Worm (Caenorhabditis elegans) whole organism, mixed stage, embryonic: Measurements from ENCODE around the gene C11D2.7.

Experiments
- M03D4.4 ChIP-seq: sonication (generic microtip); optimal IDR thresholded peaks from 2 replicates; lab custom pipeline; 2017; ENCODE audit warnings: mild to moderate bottlenecking, missing genetic modification characterization, missing compliant biosample characterization
- ceh-43 ChIP-seq: fragments of 200-800 bp; sonication (Bioruptor generic); optimal IDR thresholded peaks from 2 replicates; lab custom pipeline; 2018; ENCODE audit warnings: mild to moderate bottlenecking, missing genetic modification characterization, moderate library complexity, missing compliant biosample characterization
- ceh-83 ChIP-seq: fragments of 200-800 bp; sonication (Bioruptor generic); optimal IDR thresholded peaks from 2 replicates; lab custom pipeline; 2018; ENCODE audit warnings: mild to moderate bottlenecking, missing genetic modification characterization, missing compliant biosample characterization
- elt-3 ChIP-seq: fragments of 150-350 bp; optimal IDR thresholded peaks from 2 replicates; lab custom pipeline; 2014; ENCODE audit warnings: missing biosample characterization, missing genetic modification characterization
- flh-1 ChIP-seq: fragments of 200-800 bp; sonication (Bioruptor generic); optimal IDR thresholded peaks from 2 replicates; lab custom pipeline; 2018; ENCODE audit warnings: mild to moderate bottlenecking, missing genetic modification characterization, moderate library complexity, missing compliant biosample characterization
- hlh-1 ChIP-seq: fragments of 150-350 bp; optimal IDR thresholded peaks from 2 replicates; lab custom pipeline; 2014; ENCODE audit warnings: missing biosample characterization, missing genetic modification reagents, missing genetic modification characterization
- lin-13 ChIP-seq: fragments of 150-350 bp; optimal IDR thresholded peaks from 2 replicates; lab custom pipeline; 2014; ENCODE audit warnings: missing biosample characterization, missing genetic modification characterization
- nhr-237 ChIP-seq: fragments of 150-350 bp; optimal IDR thresholded peaks from 2 replicates; lab custom pipeline; 2014; ENCODE audit warnings: missing biosample characterization, missing genetic modification characterization
- nhr-28 ChIP-seq: fragments of 150-350 bp; optimal IDR thresholded peaks from 2 replicates; lab custom pipeline; 2014; ENCODE audit warnings: missing biosample characterization, missing genetic modification characterization
- nhr-76 ChIP-seq: sonication (generic microtip); optimal IDR thresholded peaks from 2 replicates; lab custom pipeline; 2017; ENCODE audit warnings: missing biosample characterization, missing genetic modification characterization
- snpc-4 ChIP-seq: fragments of 150-350 bp; optimal IDR thresholded peaks from 2 replicates; lab custom pipeline; 2014; ENCODE audit warnings: missing biosample characterization, missing genetic modification characterization
- sptf-1 ChIP-seq: sonication (generic microtip); optimal IDR thresholded peaks from 2 replicates; lab custom pipeline; 2017; ENCODE audit warnings: mild to moderate bottlenecking, missing genetic modification characterization, moderate library complexity, missing compliant biosample characterization
- zip-8 ChIP-seq: fragments of 150-350 bp; optimal IDR thresholded peaks from 2 replicates; lab custom pipeline; 2014; ENCODE audit warnings: missing biosample characterization, missing genetic modification characterization

ce11 chrIV:6108665-6109064 is 46.5 kb downstream of the C11D2.7 start:
- no peak for TF ChIP-seq nhr-237 (tag; lab: Kevin White, UChicago)
- no peak for TF ChIP-seq ceh-83 (GFP tag; lab: Kevin White, UChicago)
- no peak for TF ChIP-seq elt-3
- TF ChIP-seq ceh-43 (GFP tag; lab: Kevin White, UChicago), result no peak
- TF ChIP-seq flh-1, result no peak
- no peak for TF ChIP-seq M03D4.4 (tag; lab: Kevin White, UChicago)
- TF ChIP-seq hlh-1, result no peak
- no peak for TF ChIP-seq zip-8
- TF ChIP-seq nhr-28 (tag; lab: Kevin White, UChicago), result no peak
- no peak for TF ChIP-seq snpc-4
- TF ChIP-seq lin-13, result no peak
- no peak for TF ChIP-seq nhr-76
- TF ChIP-seq sptf-1, result no peak
